Worm (Caenorhabditis elegans): Measurements from ENCODE around the gene tmem-17.

tmem-17 gene

DNA sequence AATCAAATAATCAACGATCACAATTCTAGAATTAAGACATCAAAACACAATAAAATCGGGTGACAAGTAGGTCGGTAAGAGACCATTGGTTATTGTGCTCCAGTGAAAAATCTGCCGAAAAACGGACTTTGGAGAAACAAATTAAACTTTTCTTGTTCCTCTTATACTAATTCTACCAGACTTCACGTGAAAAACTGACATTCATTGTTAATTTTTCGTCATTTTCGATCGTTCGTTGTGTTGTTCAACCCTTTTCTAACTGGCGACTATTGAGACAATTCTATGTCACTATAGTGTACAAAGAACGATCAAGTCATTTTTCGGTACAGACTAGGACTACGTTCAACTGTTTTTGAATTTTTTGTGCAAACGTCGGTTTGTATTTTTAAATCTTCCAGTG lies 50.4 kb downstream of the tmem-17 start:
- TF ChIP-seq snpc-4 (tag; optimal IDR thresholded peaks at IDR 0.05) (no peak), pha-4 (tag; optimal IDR thresholded peaks at IDR 0.05) (peak; percentile 31), nhr-237 (tag; optimal IDR thresholded peaks at IDR 0.05) (no peak), jun-1 (tag; optimal IDR thresholded peaks at IDR 0.05) (peak; percentile 22), nhr-23 (tag; optimal IDR thresholded peaks at IDR 0.05) (peak; percentile 68), egl-27 (tag; optimal IDR thresholded peaks at IDR 0.05) (peak; percentile 46), elt-3 (tag; optimal IDR thresholded peaks at IDR 0.05) (no peak), nhr-25 (tag; optimal IDR thresholded peaks at IDR 0.05) (peak; percentile 42), pqm-1 (tag; optimal IDR thresholded peaks at IDR 0.05) (peak; percentile 63), elt-2 (tag; optimal IDR thresholded peaks at IDR 0.05) (peak; percentile 26), nhr-43 (tag; optimal IDR thresholded peaks at IDR 0.05; ENCODE audit: poor library complexity, severe bottlenecking) (peak; percentile 28), nhr-77 (tag; optimal IDR thresholded peaks at IDR 0.05) (no peak)

Measured in whole organism, L3 larva.